Worm (Caenorhabditis elegans) whole organism, early embryonic: Measurements from ENCODE around the gene C15C8.6.

Experiments
- B0310.2 ChIP-seq: sonication (generic microtip); optimal IDR thresholded peaks from 2 replicates; lab custom pipeline; 2016; ENCODE audit warnings: mild to moderate bottlenecking, missing genetic modification characterization, missing compliant biosample characterization
- F13C5.2 ChIP-seq: sonication (generic microtip); optimal IDR thresholded peaks from 2 replicates; lab custom pipeline; 2017; ENCODE audit warnings: mild to moderate bottlenecking, missing genetic modification characterization, inconsistent platforms, missing compliant biosample characterization
- aly-1 ChIP-seq: sonication (generic microtip); optimal IDR thresholded peaks from 2 replicates; lab custom pipeline; 2016; ENCODE audit warnings: missing genetic modification characterization, missing compliant biosample characterization
- ama-1 ChIP-seq: fragments of 150-350 bp; optimal IDR thresholded peaks from 2 replicates; lab custom pipeline; 2014
- ceh-36 ChIP-seq: sonication (generic microtip); optimal IDR thresholded peaks from 2 replicates; lab custom pipeline; 2016; ENCODE audit warnings: missing genetic modification characterization, inconsistent platforms, missing compliant biosample characterization
- ets-7 ChIP-seq: sonication (generic microtip); optimal IDR thresholded peaks from 2 replicates; lab custom pipeline; 2016; ENCODE audit warnings: missing genotype, missing genetic modification characterization, missing compliant biosample characterization
- flt-1 ChIP-seq: fragments of 200-800 bp; sonication (Bioruptor generic); IDR thresholded peaks from 2 replicates; pipeline ENCODE4 v1.3.6; 2022; ENCODE audit warnings: missing genetic modification characterization, missing compliant biosample characterization
- hmbx-1 ChIP-seq: sonication (generic microtip); optimal IDR thresholded peaks from 2 replicates; lab custom pipeline; 2016; ENCODE audit warnings: mild to moderate bottlenecking, missing genetic modification characterization, missing compliant biosample characterization
- hmg-4 ChIP-seq: fragments of 200-800 bp; sonication (Bioruptor generic); optimal IDR thresholded peaks from 2 replicates; lab custom pipeline; 2018; ENCODE audit warnings: mild to moderate bottlenecking, missing genetic modification characterization, missing compliant biosample characterization
- hnd-1 ChIP-seq: sonication (generic microtip); optimal IDR thresholded peaks from 2 replicates; lab custom pipeline; 2016; ENCODE audit warnings: missing genetic modification characterization, missing compliant biosample characterization
- pes-1 ChIP-seq: fragments of 200-800 bp; sonication (Bioruptor generic); IDR thresholded peaks from 2 replicates; pipeline ENCODE4 v1.3.6; 2022; ENCODE audit warnings: missing genetic modification reagents, missing genetic modification characterization, missing compliant biosample characterization
- tbx-11 ChIP-seq: fragments of 200-800 bp; sonication (Bioruptor generic); IDR thresholded peaks from 2 replicates; pipeline ENCODE4 v1.3.6; 2022; ENCODE audit warnings: missing genetic modification characterization, missing compliant biosample characterization
- tbx-37 ChIP-seq: fragments of 200-800 bp; sonication (Bioruptor generic); conservative IDR thresholded peaks from 2 replicates; pipeline ENCODE4 v1.3.6; 2022; ENCODE audit warnings: missing genetic modification reagents, missing genetic modification characterization, missing compliant biosample characterization

- no peak for TF ChIP-seq hnd-1 (tag; lab: Kevin White, UChicago)
- no peak for TF ChIP-seq hmg-4 (GFP tag; lab: Kevin White, UChicago)
- no peak for TF ChIP-seq pes-1
- TF ChIP-seq F13C5.2 (tag; lab: Kevin White, UChicago) = no peak
- no peak for TF ChIP-seq ama-1 (lab: Kevin White, UChicago)
- TF ChIP-seq tbx-37 (GFP tag; lab: Robert Waterston, UW) = no peak
- TF ChIP-seq tbx-11 (GFP tag; lab: Robert Waterston, UW) = no peak
- no peak for TF ChIP-seq ets-7 (tag; lab: Kevin White, UChicago)
- no peak for TF ChIP-seq B0310.2 (tag; lab: Kevin White, UChicago)
- TF ChIP-seq flt-1 (GFP tag; lab: Robert Waterston, UW) = no peak
- TF ChIP-seq hmbx-1 (tag; lab: Kevin White, UChicago) = no peak
- no peak for TF ChIP-seq aly-1 (tag; lab: Kevin White, UChicago)
- no peak for TF ChIP-seq ceh-36 (tag; lab: Kevin White, UChicago)
These were observed 44.8 kb downstream of the C15C8.6 start for ce11 chrV:12706511-12706910.
